Fruit fly (Drosophila melanogaster): ENCODE data around the gene Phs.

The Phs gene

dm6 chr3L:15595980-15596379 lies 23.7 kb upstream of the Phs start:
- TF ChIP-seq CG8478 (optimal IDR thresholded peaks at IDR 0.05) = no peak
- TF ChIP-seq CTCF (optimal IDR thresholded peaks at IDR 0.05) = no peak

dm6 chr3L:15597037-15597785 lies 22.5 kb upstream of the Phs start:
- TF ChIP-seq CTCF (optimal IDR thresholded peaks at IDR 0.05) (no peak), CG8478 (optimal IDR thresholded peaks at IDR 0.05) (no peak)

DNA sequence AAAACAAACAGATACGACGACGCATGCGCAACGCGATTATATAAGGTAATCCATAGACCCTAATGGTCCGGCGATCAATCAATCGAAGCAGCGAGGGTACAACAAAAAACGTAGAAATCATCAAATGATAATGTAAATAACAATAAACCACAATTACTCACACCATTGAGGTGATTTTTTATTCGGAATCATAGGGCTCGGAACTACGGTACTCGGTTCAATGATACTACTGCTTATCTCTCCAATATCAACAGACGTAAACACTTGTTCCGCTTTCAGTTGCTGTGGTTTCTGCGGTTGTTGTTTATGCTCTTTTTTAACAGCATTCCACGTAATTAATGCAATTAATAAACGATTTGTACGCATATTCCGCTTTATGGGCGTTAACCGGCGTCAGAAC lies 21.8 kb upstream of the Phs start:
- TF ChIP-seq CTCF (optimal IDR thresholded peaks at IDR 0.05) = no peak
- TF ChIP-seq CG8478 (optimal IDR thresholded peaks at IDR 0.05) = no peak

DNA sequence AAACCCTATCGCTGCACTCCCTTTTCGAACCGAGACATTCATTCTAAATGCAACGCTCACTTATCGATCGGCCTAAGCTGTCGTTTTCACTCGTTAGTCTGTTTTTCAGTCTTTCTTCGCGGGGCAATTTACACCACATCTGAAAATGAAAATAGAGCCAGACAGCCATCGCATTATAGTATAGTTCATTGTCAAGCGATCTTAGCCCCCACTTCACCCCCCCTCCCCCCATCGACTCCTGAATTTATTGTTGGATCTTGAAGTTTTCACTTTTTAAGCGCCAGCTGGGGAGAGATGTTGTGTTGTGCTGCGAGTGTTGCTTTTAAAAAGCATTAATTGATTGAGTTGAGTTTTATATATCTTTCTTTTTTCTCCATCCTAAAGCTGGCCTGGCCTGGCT lies 20.5 kb upstream of the Phs start:
- TF ChIP-seq CTCF (optimal IDR thresholded peaks at IDR 0.05) = no peak
- TF ChIP-seq CG8478 (optimal IDR thresholded peaks at IDR 0.05) = no peak

DNA sequence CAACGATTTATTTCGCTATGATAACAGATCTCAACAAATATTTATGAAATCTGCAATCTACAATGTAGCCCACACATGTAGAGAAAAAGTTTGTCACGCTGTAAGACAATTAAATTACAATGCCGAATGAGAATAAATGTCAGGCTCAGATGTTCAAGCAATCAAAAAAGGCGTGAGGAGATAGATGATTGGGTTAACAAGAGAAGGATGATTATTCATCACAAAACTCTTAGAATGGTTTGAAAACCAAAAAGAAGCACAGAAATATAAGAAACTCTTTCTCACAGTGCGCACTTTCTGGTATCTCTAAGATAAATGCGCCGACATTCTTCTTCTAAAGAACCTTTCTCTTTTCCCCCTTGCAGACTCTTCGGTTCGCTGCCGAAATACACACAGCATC lies 19.6 kb upstream of the Phs start:
- TF ChIP-seq CG8478 (optimal IDR thresholded peaks at IDR 0.05) (no peak), CTCF (optimal IDR thresholded peaks at IDR 0.05) (no peak)

dm6 chr3L:15604979-15605378 lies 14.7 kb upstream of the Phs start:
- TF ChIP-seq CG8478 (optimal IDR thresholded peaks at IDR 0.05) = no peak
- no peak for TF ChIP-seq CTCF (optimal IDR thresholded peaks at IDR 0.05)

DNA sequence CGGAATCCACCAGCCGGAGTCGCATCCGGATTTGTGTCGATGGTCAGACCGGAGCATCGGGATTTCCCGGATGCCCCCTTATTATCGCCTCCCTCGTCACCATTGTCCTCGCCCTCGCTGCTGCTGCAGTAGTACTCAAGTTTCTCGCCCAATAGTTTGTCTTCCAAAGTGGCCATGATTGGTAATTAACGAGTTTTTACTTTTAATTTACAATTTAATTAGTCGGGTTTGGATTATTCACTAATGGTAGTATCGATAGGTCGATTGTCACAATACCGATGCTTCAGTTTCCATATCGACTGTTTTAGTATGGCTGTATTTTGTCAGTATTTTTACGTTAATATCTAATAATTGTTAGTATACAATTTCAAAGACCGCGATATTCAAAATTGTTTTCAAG lies 9.6 kb upstream of the Phs start, which contains the start of gene CG7650:
Gene CG7650, minus strand, starts transcription at position 278 of the 400 bp plus-strand sequence.
- TF ChIP-seq CG8478 (optimal IDR thresholded peaks at IDR 0.05) = no peak
- no peak for TF ChIP-seq CTCF (optimal IDR thresholded peaks at IDR 0.05)

DNA sequence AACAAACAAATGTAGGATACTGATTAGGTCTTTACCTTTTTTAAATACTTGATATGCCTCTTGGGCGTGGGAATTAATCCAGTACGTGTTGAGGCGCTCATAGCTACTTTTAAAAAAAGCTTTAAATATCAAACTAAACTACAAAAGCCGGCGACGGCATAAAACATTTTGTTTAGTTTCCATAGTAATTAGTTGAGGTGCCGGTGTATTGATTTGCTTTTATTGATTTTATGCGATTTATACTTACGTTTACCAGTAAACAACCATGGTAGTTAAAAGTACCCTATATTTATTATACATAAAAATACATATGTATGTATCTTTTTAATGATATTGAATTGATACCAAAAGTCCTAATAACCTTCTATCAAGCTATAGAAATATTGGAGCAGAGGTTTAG lies 7.0 kb upstream of the Phs start, which contains the start of gene CG13449:
Gene CG13449, minus strand, starts transcription at position 101 of the 400 bp plus-strand sequence.
- TF ChIP-seq CTCF (optimal IDR thresholded peaks at IDR 0.05) (no peak), CG8478 (optimal IDR thresholded peaks at IDR 0.05) (no peak)

DNA sequence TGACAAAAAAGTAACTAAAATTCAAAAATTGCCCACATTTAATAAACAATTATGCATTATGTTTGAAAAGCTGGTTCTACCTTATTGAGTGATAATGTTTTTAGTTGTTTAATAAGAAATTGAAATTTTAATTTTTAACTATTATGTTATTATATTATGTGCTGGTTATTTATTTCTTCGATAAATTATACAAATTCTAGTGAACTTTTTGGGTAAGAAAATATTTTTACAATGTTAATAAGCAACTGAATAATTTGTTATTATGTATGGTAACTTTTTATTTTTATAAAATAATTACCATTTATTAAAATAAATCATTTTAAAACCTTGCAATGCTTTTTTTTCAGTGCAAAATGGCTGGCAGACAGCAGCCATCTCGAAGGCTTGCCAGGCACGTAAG lies 3.2 kb upstream of the Phs start:
- TF ChIP-seq CG8478 (optimal IDR thresholded peaks at IDR 0.05) (no peak), CTCF (optimal IDR thresholded peaks at IDR 0.05) (no peak)

DNA sequence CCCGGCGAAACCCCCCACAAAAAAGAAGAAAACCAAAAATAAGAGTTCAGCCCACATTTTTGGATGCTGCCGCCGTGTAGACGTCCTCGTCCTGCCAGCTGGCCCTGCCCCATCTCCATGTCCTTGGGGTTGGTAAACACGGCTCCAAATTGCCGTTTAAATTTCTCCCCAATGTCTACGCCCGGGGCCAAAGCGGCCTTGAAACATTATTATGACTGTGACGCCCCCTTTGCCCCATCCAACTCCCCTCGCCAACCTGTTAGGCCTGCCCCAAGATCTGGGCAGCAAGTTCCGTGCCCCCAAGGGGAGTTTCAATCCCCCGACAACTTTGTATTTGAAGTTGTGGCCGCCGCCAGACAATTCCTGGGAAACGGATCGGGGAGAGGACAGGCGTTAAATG lies 2.8 kb upstream of the Phs start:
- TF ChIP-seq CTCF (optimal IDR thresholded peaks at IDR 0.05) (no peak), CG8478 (optimal IDR thresholded peaks at IDR 0.05) (no peak)

DNA sequence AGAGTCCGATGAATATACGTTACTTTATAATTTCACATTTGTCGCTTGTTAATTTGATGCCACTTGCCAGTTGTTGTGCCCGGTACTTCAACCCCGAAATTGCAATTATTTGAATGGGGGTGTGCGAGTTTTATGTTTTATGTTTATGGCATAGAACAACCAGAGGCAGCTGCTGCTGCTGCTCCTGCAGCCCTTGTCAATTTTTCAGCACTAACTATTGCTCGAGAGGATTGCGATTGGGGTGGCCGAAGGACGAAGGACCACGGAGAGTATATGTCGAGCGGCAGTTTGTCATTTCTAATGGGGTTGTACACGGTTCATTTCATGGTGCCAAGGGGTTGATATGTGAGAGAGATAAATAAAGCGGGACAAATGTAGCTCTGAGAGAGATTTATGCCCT lies 4.4 kb downstream of the Phs start:
- TF ChIP-seq CTCF (optimal IDR thresholded peaks at IDR 0.05) = no peak
- TF ChIP-seq CG8478 (optimal IDR thresholded peaks at IDR 0.05) = no peak

DNA sequence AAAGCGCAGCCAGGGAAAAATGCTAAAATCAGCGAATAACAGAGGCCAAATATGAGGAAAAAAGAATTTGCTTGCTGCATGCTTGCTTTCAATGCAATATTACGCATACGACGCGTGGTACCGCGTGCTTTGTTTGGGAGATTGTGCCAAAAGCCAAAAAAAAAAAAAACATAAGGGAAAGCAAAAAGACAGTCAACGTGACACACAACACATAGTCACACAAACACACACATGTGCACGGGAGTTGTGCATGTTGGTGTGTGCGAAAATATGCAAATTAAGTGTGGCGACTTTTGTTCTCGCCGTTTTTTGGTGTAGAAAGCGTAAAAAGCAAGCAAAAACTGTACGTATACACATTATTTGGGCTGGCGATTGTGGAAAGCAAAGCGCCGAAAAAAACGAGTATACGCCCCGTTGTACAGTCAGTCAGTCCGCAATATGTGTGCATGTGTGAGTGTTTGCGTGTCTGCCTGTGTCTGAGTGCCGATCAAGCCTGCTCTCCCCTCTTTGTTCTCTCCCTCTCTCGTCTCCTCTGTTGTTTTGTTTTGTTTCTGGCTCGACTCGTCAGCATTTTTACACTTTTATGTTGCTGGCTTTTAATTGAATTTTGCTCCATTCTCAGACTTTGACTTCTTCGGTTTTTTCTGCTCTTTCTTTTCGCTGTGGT lies 5.4 kb downstream of the Phs start:
- TF ChIP-seq CTCF (optimal IDR thresholded peaks at IDR 0.05) (no peak), CG8478 (optimal IDR thresholded peaks at IDR 0.05) (no peak)

dm6 chr3L:15625676-15626414 lies 6.1 kb downstream of the Phs start:
- TF ChIP-seq CTCF (optimal IDR thresholded peaks at IDR 0.05) (no peak), CG8478 (optimal IDR thresholded peaks at IDR 0.05) (no peak)

DNA sequence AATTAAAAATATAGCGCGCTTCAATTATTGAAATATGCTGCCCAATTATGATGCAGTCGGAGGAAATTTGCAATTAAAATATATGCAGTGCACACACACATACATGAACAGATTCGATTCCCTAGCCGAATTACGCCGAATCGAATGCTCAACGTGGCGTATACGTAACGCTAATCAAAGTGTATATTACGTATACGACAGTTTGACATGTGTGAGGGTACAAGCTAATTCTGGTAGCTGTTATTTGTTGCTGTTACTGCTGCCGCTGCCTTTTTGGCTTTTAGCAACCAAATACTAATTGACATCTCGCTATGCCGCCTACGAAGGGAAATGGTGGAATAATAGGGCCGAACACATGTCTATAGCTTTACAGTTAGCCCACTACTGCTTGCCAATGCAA lies 7.6 kb downstream of the Phs start:
- TF ChIP-seq CTCF (optimal IDR thresholded peaks at IDR 0.05) = no peak
- no peak for TF ChIP-seq CG8478 (optimal IDR thresholded peaks at IDR 0.05)

DNA sequence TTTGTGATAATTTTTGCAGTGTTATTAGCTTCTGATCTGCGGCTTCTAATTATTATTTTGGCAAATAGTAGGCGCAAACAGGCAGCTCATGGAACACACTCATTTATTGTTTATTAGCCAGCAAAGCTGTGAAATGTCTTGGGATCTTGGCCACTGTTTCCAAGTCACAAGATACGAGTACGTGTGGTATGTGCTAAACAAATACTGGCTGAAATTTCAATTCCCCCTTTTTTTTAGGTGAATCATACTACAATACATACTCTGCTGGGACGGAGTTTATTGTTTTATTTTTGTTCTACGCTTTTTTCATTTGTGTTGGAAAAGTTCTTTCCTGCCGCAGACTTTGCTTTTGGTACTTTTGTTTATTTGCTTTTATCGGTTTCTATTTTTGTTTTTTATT lies 11.4 kb downstream of the Phs start:
- TF ChIP-seq CG8478 (optimal IDR thresholded peaks at IDR 0.05) (no peak), CTCF (optimal IDR thresholded peaks at IDR 0.05) (no peak)

DNA sequence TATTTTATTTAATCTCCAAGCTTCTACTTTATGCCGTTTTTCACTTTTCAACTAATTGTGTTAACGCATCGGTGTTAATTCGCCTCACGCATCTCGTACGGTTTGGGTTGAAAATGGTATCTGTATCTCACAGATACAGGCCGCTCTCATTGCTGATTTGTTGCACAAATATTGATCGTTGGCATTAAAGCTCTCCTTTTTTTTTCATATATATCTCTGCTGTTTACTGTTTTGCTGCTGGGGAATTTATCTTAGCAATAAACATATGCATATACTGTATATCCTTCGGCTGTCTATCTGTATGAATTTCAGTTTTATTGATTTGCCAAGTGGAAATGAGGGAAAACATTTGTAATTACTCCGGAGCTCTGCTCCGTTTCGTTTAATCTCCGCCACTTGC lies 13.0 kb downstream of the Phs start:
- no peak for TF ChIP-seq CG8478 (optimal IDR thresholded peaks at IDR 0.05)
